Fruit fly (Drosophila melanogaster) whole organism, embryonic: ENCODE measurements around the gene toy.

Experiments used
- CG10267 ChIP-seq: fragments of 200-800 bp; sonication (Bioruptor generic); optimal IDR thresholded peaks from 2 replicates; lab custom pipeline; 2018; ENCODE audit warnings: missing biosample characterization, mild to moderate bottlenecking, missing genetic modification characterization, moderate library complexity
- CG13424 ChIP-seq: fragments of 200-800 bp; sonication (Bioruptor generic); optimal IDR thresholded peaks from 2 replicates; lab custom pipeline; 2019; ENCODE audit warnings: missing biosample characterization, mild to moderate bottlenecking, missing genetic modification characterization, moderate library complexity
- CG13894 ChIP-seq: fragments of 200-800 bp; sonication (Bioruptor generic); optimal IDR thresholded peaks from 3 replicates; lab custom pipeline; 2018; ENCODE audit warnings: missing biosample characterization, mild to moderate bottlenecking, missing genetic modification characterization, moderate library complexity
- CG17359 ChIP-seq: fragments of 200-800 bp; sonication (Bioruptor generic); optimal IDR thresholded peaks from 3 replicates; lab custom pipeline; 2018; ENCODE audit warnings: missing biosample characterization, mild to moderate bottlenecking, missing genetic modification characterization, moderate library complexity
- CG17829 ChIP-seq: fragments of 200-800 bp; optimal IDR thresholded peaks from 2 replicates; lab custom pipeline; 2019; ENCODE audit warnings: missing biosample characterization, mild to moderate bottlenecking, missing genetic modification characterization, moderate library complexity
- CG18764 ChIP-seq: fragments of 200-800 bp; sonication (Bioruptor generic); optimal IDR thresholded peaks from 3 replicates; lab custom pipeline; 2016; ENCODE audit warnings: missing biosample characterization, missing genetic modification characterization
- CG30403 ChIP-seq: fragments of 200-800 bp; sonication (Bioruptor generic); optimal IDR thresholded peaks from 3 replicates; lab custom pipeline; 2016; ENCODE audit warnings: missing biosample characterization, missing genetic modification characterization
- CG33213 ChIP-seq: fragments of 200-800 bp; sonication (Bioruptor generic); optimal IDR thresholded peaks from 3 replicates; lab custom pipeline; 2016; ENCODE audit warnings: missing biosample characterization, missing genetic modification characterization
- CG3407 ChIP-seq: fragments of 200-800 bp; sonication (Bioruptor generic); optimal IDR thresholded peaks from 2 replicates; lab custom pipeline; 2018; ENCODE audit warnings: missing biosample characterization, mild to moderate bottlenecking, missing genetic modification characterization
- CG42726 ChIP-seq: fragments of 200-800 bp; sonication (Bioruptor generic); IDR thresholded peaks from 2 replicates; pipeline ENCODE4 v1.3.6; 2022; ENCODE audit warnings: missing biosample characterization, missing genetic modification characterization; ENCODE audit not compliant: partially characterized antibody
- CG6683 ChIP-seq: fragments of 200-800 bp; sonication (Bioruptor generic); optimal IDR thresholded peaks from 2 replicates; lab custom pipeline; 2017; ENCODE audit warnings: missing biosample characterization, mild to moderate bottlenecking, missing genetic modification characterization, missing genetic modification reagents
- CG7271 ChIP-seq: fragments of 200-800 bp; sonication (Bioruptor generic); optimal IDR thresholded peaks from 2 replicates; lab custom pipeline; 2018; ENCODE audit warnings: missing biosample characterization, mild to moderate bottlenecking, missing genetic modification characterization, moderate library complexity
- CG7556 ChIP-seq: fragments of 200-800 bp; sonication (Bioruptor generic); optimal IDR thresholded peaks from 2 replicates; lab custom pipeline; 2017; ENCODE audit warnings: missing biosample characterization, mild to moderate bottlenecking, missing genetic modification characterization
- CG7963 ChIP-seq: fragments of 200-800 bp; sonication (Bioruptor generic); IDR thresholded peaks from 3 replicates; pipeline ENCODE4 v1.3.6; 2022; ENCODE audit warnings: missing biosample characterization, missing genetic modification characterization; ENCODE audit not compliant: partially characterized antibody
- CG8281 ChIP-seq: fragments of 200-800 bp; sonication (Bioruptor generic); optimal IDR thresholded peaks from 2 replicates; lab custom pipeline; 2018; ENCODE audit warnings: missing biosample characterization, mild to moderate bottlenecking, missing genetic modification characterization, moderate library complexity
- CG8924 ChIP-seq: fragments of 200-800 bp; optimal IDR thresholded peaks from 3 replicates; lab custom pipeline; 2019; ENCODE audit warnings: missing biosample characterization, mild to moderate bottlenecking, missing genetic modification characterization, moderate library complexity
- CG9727 ChIP-seq: fragments of 200-800 bp; sonication (Bioruptor generic); optimal IDR thresholded peaks from 3 replicates; lab custom pipeline; 2017; ENCODE audit warnings: missing biosample characterization, mild to moderate bottlenecking, missing genetic modification characterization
- Dad ChIP-seq: fragments of 200-800 bp; sonication (Bioruptor generic); optimal IDR thresholded peaks from 3 replicates; lab custom pipeline; 2016; ENCODE audit warnings: missing biosample characterization, missing genetic modification characterization
- Gsc ChIP-seq: fragments of 200-800 bp; sonication (Bioruptor generic); IDR thresholded peaks from 2 replicates; pipeline ENCODE4 v1.3.6; 2022; ENCODE audit warnings: missing biosample characterization, missing genetic modification characterization
- Lhr ChIP-seq: fragments of 200-800 bp; sonication (Bioruptor generic); optimal IDR thresholded peaks from 3 replicates; lab custom pipeline; 2017; ENCODE audit warnings: mild to moderate bottlenecking, missing biosample characterization, missing genetic modification reagents, missing genetic modification characterization
- Neu2 ChIP-seq: fragments of 200-800 bp; sonication (Bioruptor generic); optimal IDR thresholded peaks from 3 replicates; lab custom pipeline; 2016; ENCODE audit warnings: missing biosample characterization, missing genetic modification characterization, borderline replicate concordance
- Six4 ChIP-seq: fragments of 200-800 bp; sonication (Bioruptor generic); optimal IDR thresholded peaks from 2 replicates; lab custom pipeline; 2016; ENCODE audit warnings: missing biosample characterization, missing genetic modification characterization
- YL-1 ChIP-seq: fragments of 200-800 bp; sonication (Bioruptor generic); optimal IDR thresholded peaks from 3 replicates; lab custom pipeline; 2017; ENCODE audit warnings: missing biosample characterization, mild to moderate bottlenecking, missing genetic modification characterization
- az2 ChIP-seq: fragments of 200-800 bp; sonication (Bioruptor generic); optimal IDR thresholded peaks from 3 replicates; lab custom pipeline; 2016; ENCODE audit warnings: missing biosample characterization, missing genetic modification characterization
- bab2 ChIP-seq: fragments of 200-800 bp; sonication (Bioruptor generic); optimal IDR thresholded peaks from 2 replicates; lab custom pipeline; 2016; ENCODE audit warnings: missing biosample characterization, missing genetic modification characterization
- btn ChIP-seq: fragments of 200-800 bp; sonication (Bioruptor generic); optimal IDR thresholded peaks from 2 replicates; lab custom pipeline; 2016; ENCODE audit warnings: missing biosample characterization, missing genetic modification characterization
- caup ChIP-seq: fragments of 200-800 bp; sonication (Bioruptor generic); optimal IDR thresholded peaks from 3 replicates; lab custom pipeline; 2017; ENCODE audit warnings: missing biosample characterization, mild to moderate bottlenecking, missing genetic modification characterization, moderate library complexity; ENCODE audit not compliant: severe bottlenecking
- da ChIP-seq: fragments of 200-800 bp; sonication (Bioruptor generic); optimal IDR thresholded peaks from 2 replicates; lab custom pipeline; 2016; ENCODE audit warnings: missing biosample characterization, missing genetic modification characterization
- dimm ChIP-seq: fragments of 200-800 bp; sonication (Bioruptor generic); IDR thresholded peaks from 2 replicates; pipeline ENCODE4 v1.3.6; 2022; ENCODE audit warnings: missing biosample characterization, missing genetic modification characterization
- dpn ChIP-seq, 2 experiments: fragments of 200-800 bp; sonication (Bioruptor generic); optimal IDR thresholded peaks; 3 replicates each; lab custom pipeline; 2016; ENCODE audit warnings: missing biosample characterization in 2 of 2, missing genetic modification characterization in 2 of 2
- eve ChIP-seq, 2 experiments: fragments of >200 bp; optimal IDR thresholded peaks; 2 replicates each; lab custom pipeline; 2017; ENCODE audit warnings: missing biosample characterization in 2 of 2, missing genetic modification characterization in 2 of 2
- fd96Cb ChIP-seq: fragments of 200-800 bp; sonication (Bioruptor generic); optimal IDR thresholded peaks from 2 replicates; lab custom pipeline; 2018; ENCODE audit warnings: missing biosample characterization, mild to moderate bottlenecking, missing genetic modification characterization, moderate library complexity
- gcm ChIP-seq: fragments of 200-800 bp; sonication (Bioruptor generic); optimal IDR thresholded peaks from 2 replicates; lab custom pipeline; 2019; ENCODE audit warnings: missing biosample characterization, mild to moderate bottlenecking, missing genetic modification characterization, moderate library complexity
- hb ChIP-seq: fragments of 200-800 bp; sonication (Bioruptor generic); IDR thresholded peaks from 3 replicates; pipeline ENCODE4 v1.3.6; 2022; ENCODE audit warnings: missing biosample characterization, missing genetic modification characterization; ENCODE audit not compliant: partially characterized antibody
- her ChIP-seq: fragments of 200-800 bp; sonication (Bioruptor generic); optimal IDR thresholded peaks from 2 replicates; lab custom pipeline; 2016; ENCODE audit warnings: missing biosample characterization, missing genetic modification characterization
- hkb ChIP-seq, 2 experiments: fragments of 200-800 bp in 1 of 2; fragments of >200 bp in 1 of 2; sonication (Bioruptor generic) in 1 of 2; IDR thresholded peaks in 1 of 2; optimal IDR thresholded peaks in 1 of 2; 2 replicates each; pipeline versions ENCODE4 v1.3.6 to Lab custom; 2017 to 2022; ENCODE audit warnings: missing biosample characterization in 1 of 2, missing genetic modification characterization in 1 of 2
- inv ChIP-seq: fragments of 200-800 bp; sonication (Bioruptor generic); IDR thresholded peaks from 2 replicates; pipeline ENCODE4 v1.3.6; 2022; ENCODE audit warnings: missing biosample characterization, missing genetic modification characterization; ENCODE audit not compliant: partially characterized antibody
- nmo ChIP-seq: fragments of 200-800 bp; sonication (Bioruptor generic); optimal IDR thresholded peaks from 2 replicates; lab custom pipeline; 2018; ENCODE audit warnings: missing biosample characterization, mild to moderate bottlenecking, missing genetic modification characterization, moderate library complexity
- onecut ChIP-seq: fragments of 200-800 bp; sonication (Bioruptor generic); IDR thresholded peaks from 2 replicates; pipeline ENCODE4 v1.3.6; 2022; ENCODE audit warnings: missing biosample characterization, missing genetic modification characterization
- pan ChIP-seq, 4 experiments: fragments of >200 bp in 3 of 4; fragments of 200-800 bp in 1 of 4; sonication (Bioruptor generic) in 1 of 4; optimal IDR thresholded peaks in 3 of 4; IDR thresholded peaks in 1 of 4; 2 replicates each; pipeline versions ENCODE4 v1.3.6 to Lab custom; 2017 to 2022; ENCODE audit warnings: missing biosample characterization in 2 of 4, missing genetic modification characterization in 2 of 4, mixed read lengths in 1 of 4
- pzg ChIP-seq: fragments of 200-800 bp; sonication (Bioruptor generic); optimal IDR thresholded peaks from 3 replicates; lab custom pipeline; 2018; ENCODE audit warnings: missing biosample characterization, mild to moderate bottlenecking, missing genetic modification characterization, moderate library complexity
- row ChIP-seq: fragments of 200-800 bp; sonication (Bioruptor generic); IDR thresholded peaks from 3 replicates; pipeline ENCODE4 v1.3.6; 2022; ENCODE audit warnings: missing biosample characterization, missing genetic modification characterization
- scrt ChIP-seq: fragments of 200-800 bp; sonication (Bioruptor generic); optimal IDR thresholded peaks from 2 replicates; lab custom pipeline; 2018; ENCODE audit warnings: missing biosample characterization, mild to moderate bottlenecking, missing genetic modification characterization, moderate library complexity
- sens-2 ChIP-seq: fragments of 200-800 bp; sonication (Bioruptor generic); IDR thresholded peaks from 2 replicates; pipeline ENCODE4 v1.3.6; 2022; ENCODE audit warnings: missing biosample characterization, missing genetic modification characterization
- stwl ChIP-seq: fragments of 200-800 bp; sonication (Bioruptor generic); optimal IDR thresholded peaks from 3 replicates; lab custom pipeline; 2018; ENCODE audit warnings: missing biosample characterization, mild to moderate bottlenecking, missing genetic modification characterization, moderate library complexity
- zen ChIP-seq: fragments of 200-800 bp; sonication (Bioruptor generic); optimal IDR thresholded peaks from 3 replicates; lab custom pipeline; 2018; ENCODE audit warnings: missing biosample characterization, mild to moderate bottlenecking, missing genetic modification characterization, moderate library complexity

toy gene

DNA sequence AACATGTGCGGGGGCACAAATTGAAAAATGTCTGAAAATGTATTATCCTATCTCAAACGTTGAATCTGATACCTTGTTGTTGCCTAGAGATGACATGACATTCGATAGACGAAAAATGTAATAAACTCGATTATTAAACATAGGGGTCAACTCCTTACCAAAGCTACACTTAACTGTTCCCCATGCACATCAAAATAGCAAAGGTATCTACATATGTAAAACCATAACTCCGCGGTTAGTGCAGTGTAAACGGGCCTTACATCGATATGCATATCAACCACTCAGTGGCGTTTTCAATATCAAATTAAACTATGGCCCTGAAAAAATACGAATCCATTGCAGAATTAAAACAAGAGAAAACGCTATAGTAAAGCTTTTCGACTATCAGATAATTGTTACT is 61.7 kb downstream of the toy start (continued):
- no peak for TF ChIP-seq CG7556 (GFP tag; lab: Kevin White, UChicago)
- TF ChIP-seq hkb (optimal IDR thresholded peaks at IDR 0.05; lab: Kevin White, UChicago) = no peak
- no peak for TF ChIP-seq hkb (GFP tag; IDR thresholded peaks at IDR 0.05; lab: Robert Waterston, UW)
- TF ChIP-seq Dad (GFP tag; lab: Kevin White, UChicago) = no peak
- TF ChIP-seq CG18764 (GFP tag; lab: Kevin White, UChicago) = no peak
- no peak for TF ChIP-seq Gsc (GFP tag; lab: Robert Waterston, UW)

- TF ChIP-seq btn (GFP tag; lab: Kevin White, UChicago) = no peak
- TF ChIP-seq CG18764 (GFP tag; lab: Kevin White, UChicago) = peak; percentile 15
- peak; percentile 27 for TF ChIP-seq Six4 (GFP tag; lab: Kevin White, UChicago)
- TF ChIP-seq Lhr (GFP tag; lab: Kevin White, UChicago) = peak; percentile 87
- TF ChIP-seq CG17829 (tag; lab: Kevin White, UChicago) = peak; percentile 49
- TF ChIP-seq her (GFP tag; lab: Kevin White, UChicago) = peak; percentile 81
- peak; percentile 13 for TF ChIP-seq pzg (GFP tag; lab: Kevin White, UChicago)
- peak; percentile 41 for TF ChIP-seq CG30403 (GFP tag; lab: Kevin White, UChicago)
- peak; percentile 22; the same call in 1 of the 2 replicates for TF ChIP-seq onecut (GFP tag; lab: Robert Waterston, UW)
- TF ChIP-seq CG8281 (tag; lab: Kevin White, UChicago) = no peak
- peak; percentile 13 for TF ChIP-seq CG3407 (GFP tag; lab: Kevin White, UChicago)
- no peak for TF ChIP-seq pan (optimal IDR thresholded peaks at IDR 0.05; lab: Kevin White, UChicago)
- TF ChIP-seq pan (GFP tag; optimal IDR thresholded peaks at IDR 0.05 in 1 of 2, IDR thresholded peaks at IDR 0.05 in 1 of 2) = no peak
- peak; percentile 49 for TF ChIP-seq CG13894 (tag; lab: Kevin White, UChicago)
- no peak for TF ChIP-seq CG6683 (GFP tag; lab: Kevin White, UChicago)
- peak; percentile 46 for TF ChIP-seq nmo
- no peak for TF ChIP-seq CG42726
- TF ChIP-seq da (GFP tag; lab: Kevin White, UChicago) = no peak
- peak; percentile 13 for TF ChIP-seq caup (GFP tag; lab: Kevin White, UChicago)
- no peak for TF ChIP-seq CG9727
- TF ChIP-seq hb (GFP tag; lab: Robert Waterston, UW) = no peak
- peak; percentile 33 for TF ChIP-seq az2 (GFP tag; lab: Kevin White, UChicago)
- peak in 1 of 2 experiments; percentile 28 for TF ChIP-seq eve (GFP tag; optimal IDR thresholded peaks at IDR 0.05; lab: Kevin White, UChicago)
- no peak for TF ChIP-seq Neu2 (GFP tag; lab: Kevin White, UChicago)
- TF ChIP-seq sens-2 (GFP tag; lab: Robert Waterston, UW) = no peak
- peak; percentile 27 for TF ChIP-seq stwl (tag; lab: Kevin White, UChicago)
- peak in 1 of 2 experiments; percentile 19 for TF ChIP-seq dpn (GFP tag; optimal IDR thresholded peaks at IDR 0.05; lab: Kevin White, UChicago)
- TF ChIP-seq CG33213 (GFP tag; lab: Kevin White, UChicago) = peak; percentile 45
- TF ChIP-seq CG13424 = peak; percentile 25
- peak; percentile 22 for TF ChIP-seq CG7271 (tag; lab: Kevin White, UChicago)
- no peak for TF ChIP-seq YL-1 (GFP tag; lab: Kevin White, UChicago)
- TF ChIP-seq CG17359 (tag; lab: Kevin White, UChicago) = peak; percentile 45
- no peak for TF ChIP-seq CG7963 (GFP tag; lab: Robert Waterston, UW)
- TF ChIP-seq CG10267 = peak; percentile 88
- TF ChIP-seq dimm (GFP tag; lab: Robert Waterston, UW) = no peak
- peak; percentile 73 for TF ChIP-seq row (GFP tag; lab: Robert Waterston, UW)
- TF ChIP-seq CG8924 = no peak
- peak; percentile 20 for TF ChIP-seq gcm
- TF ChIP-seq scrt (GFP tag; lab: Kevin White, UChicago) = peak; percentile 27
- TF ChIP-seq bab2 = peak; percentile 6
- TF ChIP-seq fd96Cb = peak; percentile 8
- peak; percentile 51 for TF ChIP-seq zen (tag; lab: Kevin White, UChicago)
- no peak for TF ChIP-seq inv (GFP tag; lab: Robert Waterston, UW)
Observed at dm6 chr4:1053653-1054163, 64.2 kb downstream of the toy start, which contains the start of gene CaMKII. CaMKII (minus strand) TSS chr4:1053703.
